Worm (Caenorhabditis elegans) whole organism, L3 larva: Measurements from ENCODE around the gene ZK829.3.
A peak's percentile ranks its signal among the peaks of the same experiment; 100 is the strongest.

Experiments
- R02D3.7 ChIP-seq: fragments of 150-350 bp; optimal IDR thresholded peaks from 2 replicates; lab custom pipeline; 2014; ENCODE audit warnings: missing biosample characterization, missing genetic modification characterization
- ZK546.5 ChIP-seq: sonication (generic microtip); optimal IDR thresholded peaks from 2 replicates; lab custom pipeline; 2017; ENCODE audit warnings: missing biosample characterization, missing genetic modification characterization
- aly-2 ChIP-seq: fragments of 150-350 bp; optimal IDR thresholded peaks from 2 replicates; lab custom pipeline; 2014; ENCODE audit warnings: missing biosample characterization, missing genetic modification characterization
- ceh-16 ChIP-seq: sonication (generic microtip); optimal IDR thresholded peaks from 2 replicates; lab custom pipeline; 2017; ENCODE audit warnings: missing biosample characterization, missing genetic modification characterization
- ceh-28 ChIP-seq: fragments of 150-350 bp; optimal IDR thresholded peaks from 2 replicates; lab custom pipeline; 2014; ENCODE audit warnings: missing biosample characterization, missing genetic modification reagents, missing genetic modification characterization
- ceh-82 ChIP-seq: fragments of 150-350 bp; optimal IDR thresholded peaks from 2 replicates; lab custom pipeline; 2014; ENCODE audit warnings: missing biosample characterization, missing genetic modification characterization
- daf-12 ChIP-seq: fragments of 150-350 bp; optimal IDR thresholded peaks from 2 replicates; lab custom pipeline; 2014; ENCODE audit warnings: missing biosample characterization, missing genetic modification reagents, missing genetic modification characterization
- egl-27 ChIP-seq: sonication (generic microtip); optimal IDR thresholded peaks from 4 replicates; lab custom pipeline; 2017; ENCODE audit warnings: missing biosample characterization, missing genetic modification reagents, missing genetic modification characterization
- egl-5 ChIP-seq: fragments of 150-350 bp; optimal IDR thresholded peaks from 2 replicates; lab custom pipeline; 2017; ENCODE audit warnings: missing biosample characterization, missing genetic modification reagents, missing genetic modification characterization, inconsistent platforms
- elt-2 ChIP-seq: sonication (generic microtip); optimal IDR thresholded peaks from 2 replicates; lab custom pipeline; 2016; ENCODE audit warnings: missing genetic modification reagents, mild to moderate bottlenecking, missing genetic modification characterization, missing compliant biosample characterization
- eor-1 ChIP-seq, 2 experiments: fragments of 150-350 bp; optimal IDR thresholded peaks; 2 replicates each; lab custom pipeline; 2014 to 2018; ENCODE audit warnings: missing biosample characterization in 2 of 2, missing genetic modification characterization in 2 of 2
- fkh-2 ChIP-seq: fragments of 150-350 bp; optimal IDR thresholded peaks from 2 replicates; lab custom pipeline; 2014; ENCODE audit warnings: missing biosample characterization, missing genetic modification reagents, missing genetic modification characterization
- fos-1 ChIP-seq: fragments of 150-350 bp; optimal IDR thresholded peaks from 2 replicates; lab custom pipeline; 2014; ENCODE audit warnings: missing biosample characterization, missing genetic modification characterization
- hmg-11 ChIP-seq: sonication (generic microtip); optimal IDR thresholded peaks from 2 replicates; lab custom pipeline; 2016; ENCODE audit warnings: missing genetic modification characterization, missing compliant biosample characterization
- lin-39 ChIP-seq: fragments of 150-350 bp; optimal IDR thresholded peaks from 2 replicates; lab custom pipeline; 2018; ENCODE audit warnings: missing biosample characterization, missing genetic modification reagents, missing genetic modification characterization
- lsy-12 ChIP-seq: sonication (generic microtip); optimal IDR thresholded peaks from 2 replicates; lab custom pipeline; 2016; ENCODE audit warnings: mild to moderate bottlenecking, missing genetic modification characterization, missing compliant biosample characterization
- mdl-1 ChIP-seq: fragments of 150-350 bp; optimal IDR thresholded peaks from 2 replicates; lab custom pipeline; 2014; ENCODE audit warnings: missing biosample characterization, missing genetic modification characterization
- mml-1 ChIP-seq: fragments of 150-350 bp; sonication (generic microtip); optimal IDR thresholded peaks from 3 replicates; lab custom pipeline; 2014; ENCODE audit warnings: missing biosample characterization, missing genetic modification characterization
- nfya-1 ChIP-seq: sonication (generic microtip); optimal IDR thresholded peaks from 2 replicates; lab custom pipeline; 2017; ENCODE audit warnings: missing genetic modification characterization, mild to moderate bottlenecking, missing compliant biosample characterization, antibody characterized with exemption, moderate library complexity; ENCODE audit not compliant: insufficient read depth
- nhr-11 ChIP-seq: fragments of 150-350 bp; optimal IDR thresholded peaks from 2 replicates; lab custom pipeline; 2014; ENCODE audit warnings: missing biosample characterization, missing genetic modification characterization
- nhr-23 ChIP-seq: fragments of 150-350 bp; optimal IDR thresholded peaks from 2 replicates; lab custom pipeline; 2014; ENCODE audit warnings: missing biosample characterization, missing genetic modification reagents, missing genetic modification characterization
- nhr-25 ChIP-seq: sonication (generic microtip); optimal IDR thresholded peaks from 2 replicates; lab custom pipeline; 2017; ENCODE audit warnings: missing biosample characterization, missing genetic modification characterization
- nhr-28 ChIP-seq: fragments of 150-350 bp; optimal IDR thresholded peaks from 2 replicates; lab custom pipeline; 2014; ENCODE audit warnings: missing biosample characterization, missing genetic modification characterization
- nhr-43 ChIP-seq: sonication (generic microtip); optimal IDR thresholded peaks from 2 replicates; lab custom pipeline; 2016; ENCODE audit warnings: mild to moderate bottlenecking, missing genetic modification characterization, missing compliant biosample characterization; ENCODE audit not compliant: poor library complexity, severe bottlenecking
- nhr-67 ChIP-seq: fragments of 150-350 bp; optimal IDR thresholded peaks from 2 replicates; lab custom pipeline; 2014; ENCODE audit warnings: missing biosample characterization, missing genetic modification characterization
- nhr-76 ChIP-seq: fragments of 150-350 bp; sonication (generic microtip); optimal IDR thresholded peaks from 5 replicates; lab custom pipeline; 2014; ENCODE audit warnings: missing biosample characterization, missing genetic modification characterization
- nhr-77 ChIP-seq: fragments of 150-350 bp; optimal IDR thresholded peaks from 2 replicates; lab custom pipeline; 2014; ENCODE audit warnings: missing biosample characterization, missing genetic modification characterization
- pha-4 ChIP-seq: fragments of 150-350 bp; optimal IDR thresholded peaks from 2 replicates; lab custom pipeline; 2014; ENCODE audit warnings: missing biosample characterization, missing genetic modification reagents, missing genetic modification characterization
- pqm-1 ChIP-seq: fragments of 150-350 bp; optimal IDR thresholded peaks from 2 replicates; lab custom pipeline; 2017; ENCODE audit warnings: missing biosample characterization, missing genetic modification characterization, inconsistent platforms
- sea-2 ChIP-seq: fragments of 150-350 bp; sonication (generic microtip); optimal IDR thresholded peaks from 4 replicates; lab custom pipeline; 2014; ENCODE audit warnings: missing biosample characterization, missing genetic modification reagents, missing genetic modification characterization
- snpc-4 ChIP-seq: fragments of 150-350 bp; optimal IDR thresholded peaks from 2 replicates; lab custom pipeline; 2014; ENCODE audit warnings: missing biosample characterization, missing genetic modification characterization
- tbx-2 ChIP-seq: sonication (generic microtip); optimal IDR thresholded peaks from 2 replicates; lab custom pipeline; 2016; ENCODE audit warnings: mild to moderate bottlenecking, missing genetic modification characterization, missing compliant biosample characterization
- unc-62 ChIP-seq: fragments of 150-350 bp; sonication (generic microtip); optimal IDR thresholded peaks from 4 replicates; lab custom pipeline; 2014; ENCODE audit warnings: missing biosample characterization, missing genetic modification reagents, missing genetic modification characterization
- zag-1 ChIP-seq: fragments of 150-350 bp; optimal IDR thresholded peaks from 2 replicates; lab custom pipeline; 2014; ENCODE audit warnings: missing biosample characterization, missing genetic modification characterization
- ztf-11 ChIP-seq: fragments of 150-350 bp; optimal IDR thresholded peaks from 2 replicates; lab custom pipeline; 2014; ENCODE audit warnings: missing biosample characterization, missing genetic modification characterization

ZK829.3 gene

DNA sequence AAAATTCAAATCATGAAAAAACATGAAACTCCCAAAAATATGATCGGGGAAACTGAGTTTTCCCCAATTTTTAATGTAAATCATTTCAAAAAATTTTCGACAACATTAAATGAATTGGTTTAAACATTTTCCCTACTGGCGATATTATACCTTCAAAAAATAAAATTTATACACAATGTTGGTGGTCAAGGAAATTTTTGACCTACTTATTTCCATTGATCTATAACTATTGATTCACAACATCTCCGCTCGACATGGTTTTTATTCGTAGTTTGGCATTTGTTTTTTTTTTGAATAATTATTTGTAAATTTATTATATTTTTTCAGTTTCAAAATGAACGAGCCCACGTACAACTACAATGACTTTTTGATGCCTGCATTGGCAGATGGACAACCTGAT lies 4.7 kb upstream of the ZK829.3 start, which contains the start of gene tbx-36:
TSS of gene tbx-36 (plus strand) at position 301 of the 400 bp plus-strand sequence.
- TF ChIP-seq zag-1 (tag; lab: Kevin White, UChicago) (no peak), nhr-23 (tag; lab: Kevin White, UChicago) (no peak), tbx-2 (tag; lab: Kevin White, UChicago) (no peak), nhr-67 (tag; lab: Kevin White, UChicago) (no peak), daf-12 (tag; lab: Kevin White, UChicago) (no peak), mdl-1 (tag; lab: Kevin White, UChicago) (no peak), egl-27 (tag; lab: Kevin White, UChicago) (no peak), lsy-12 (no peak), ztf-11 (tag; lab: Kevin White, UChicago) (no peak), nhr-77 (tag; lab: Kevin White, UChicago) (no peak), unc-62 (GFP tag; lab: Kevin White, UChicago) (no peak), ceh-16 (no peak), egl-5 (tag; lab: Kevin White, UChicago) (no peak), hmg-11 (tag; lab: Kevin White, UChicago) (no peak), lin-39 (no peak), snpc-4 (tag; lab: Kevin White, UChicago) (no peak), pha-4 (tag; lab: Kevin White, UChicago) (no peak)

DNA sequence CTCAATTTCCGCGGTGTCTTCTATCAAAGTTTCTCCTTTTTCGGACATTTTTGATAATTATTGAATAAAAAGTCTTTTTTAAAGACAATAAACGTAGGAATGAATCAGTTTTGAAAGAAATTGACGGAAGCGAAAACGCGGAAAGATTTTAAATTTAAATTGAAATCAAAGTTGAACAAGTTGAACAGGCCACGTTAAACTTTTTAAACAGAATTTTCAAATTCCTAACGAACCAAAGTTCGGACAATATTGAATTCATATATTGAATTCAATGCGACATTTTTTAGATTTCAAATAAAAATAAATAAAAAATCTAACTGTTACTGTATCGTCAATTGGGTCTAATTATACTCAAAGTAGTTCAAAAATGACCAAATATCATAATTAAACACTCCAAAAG lies 4.2 kb upstream of the ZK829.3 start, which contains the start of gene hdl-1:
TSS of gene hdl-1 (minus strand) at position 101 of the 400 bp plus-strand sequence.
- TF ChIP-seq mml-1 (tag; lab: Kevin White, UChicago) (no peak), lin-39 (no peak), fkh-2 (tag; lab: Kevin White, UChicago) (no peak), pha-4 (tag; lab: Kevin White, UChicago) (no peak), eor-1 (tag; optimal IDR thresholded peaks at IDR 0.05; lab: Kevin White, UChicago) (no peak), nhr-43 (tag; lab: Kevin White, UChicago) (no peak), snpc-4 (tag; lab: Kevin White, UChicago) (no peak), nfya-1 (tag; lab: Kevin White, UChicago) (no peak), zag-1 (tag; lab: Kevin White, UChicago) (no peak), daf-12 (tag; lab: Kevin White, UChicago) (no peak), pqm-1 (tag; lab: Kevin White, UChicago) (no peak), ZK546.5 (tag; lab: Kevin White, UChicago) (no peak), sea-2 (GFP tag; lab: Kevin White, UChicago) (no peak), nhr-25 (no peak), nhr-11 (no peak), fos-1 (tag; lab: Kevin White, UChicago) (no peak), nhr-28 (tag; lab: Kevin White, UChicago) (no peak), ceh-82 (no peak), aly-2 (tag; lab: Kevin White, UChicago) (no peak)

DNA sequence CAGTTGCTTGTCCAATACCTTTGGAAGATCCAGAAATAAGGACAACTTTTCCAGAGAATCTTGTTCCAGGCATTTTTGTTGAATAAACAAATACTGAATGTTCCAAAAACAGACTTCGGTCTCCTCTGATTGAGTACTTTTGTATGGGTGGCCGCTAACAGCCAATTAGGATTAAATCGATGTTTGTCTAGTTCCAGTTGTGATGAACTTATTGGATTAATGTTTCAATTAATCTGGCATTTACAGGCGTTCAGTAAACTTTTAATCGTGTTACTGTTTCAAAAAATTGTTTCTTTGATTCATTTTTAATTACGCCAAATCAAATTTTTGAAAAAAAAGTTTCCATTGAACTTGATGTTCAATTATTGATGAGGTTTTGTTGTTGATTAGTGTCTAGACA lies 3.2 kb downstream of the ZK829.3 start, which contains the start of gene ZK829.1:
TSS of gene ZK829.1 (minus strand) at position 101 of the 400 bp plus-strand sequence.
- TF ChIP-seq unc-62 (GFP tag; lab: Kevin White, UChicago): no peak
- no peak for TF ChIP-seq snpc-4 (tag; lab: Kevin White, UChicago)
- no peak for TF ChIP-seq nhr-25
- TF ChIP-seq elt-2 (tag; lab: Kevin White, UChicago): no peak
- TF ChIP-seq R02D3.7: no peak
- TF ChIP-seq ceh-28 (tag; lab: Kevin White, UChicago): no peak
- no peak for TF ChIP-seq nhr-23 (tag; lab: Kevin White, UChicago)
- no peak for TF ChIP-seq nhr-76 (tag; lab: Kevin White, UChicago)
- no peak for TF ChIP-seq nhr-67 (tag; lab: Kevin White, UChicago)
- TF ChIP-seq sea-2 (GFP tag; lab: Kevin White, UChicago): no peak

DNA sequence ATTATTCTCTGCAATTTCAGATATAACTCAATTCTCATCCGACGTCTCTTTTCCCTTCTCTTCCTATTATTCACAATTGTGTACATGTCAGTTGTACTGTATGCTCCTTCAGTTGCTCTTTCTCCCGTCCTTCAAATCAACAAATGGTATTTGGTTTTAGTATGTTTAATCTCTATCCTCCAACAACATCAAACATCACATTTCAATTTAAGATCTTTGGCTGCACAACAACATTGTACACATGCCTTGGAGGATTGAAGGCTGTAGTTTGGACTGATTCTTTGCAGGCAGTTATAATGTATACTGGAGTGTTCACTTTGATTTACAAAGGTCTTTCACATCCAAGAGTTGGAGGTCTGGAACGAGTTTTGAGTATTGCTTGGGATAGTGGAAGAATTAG lies 7.0 kb downstream of the ZK829.3 start:
- TF ChIP-seq pha-4 (tag; lab: Kevin White, UChicago): no peak
- peak; percentile 44 for TF ChIP-seq nhr-43 (tag; lab: Kevin White, UChicago)
